Fruit fly (Drosophila melanogaster): ENCODE measurements around the gene CG3397.

dm6 chr3R:11992934-11993670, 8.8 kb upstream of the CG3397 start, which contains the start of gene mfas:
- TF ChIP-seq CG8159 (tag; optimal IDR thresholded peaks at IDR 0.05), result no peak
- TF ChIP-seq EcR (GFP tag; optimal IDR thresholded peaks at IDR 0.05), result peak; percentile 58
- no peak for TF ChIP-seq CG15710 (tag; optimal IDR thresholded peaks at IDR 0.05)
- no peak; the same call in 1 of the 2 replicates for TF ChIP-seq Ets98B (GFP tag; IDR thresholded peaks at IDR 0.05)
- no peak for TF ChIP-seq D1 (tag; optimal IDR thresholded peaks at IDR 0.05)
- TF ChIP-seq CG8301 (tag; optimal IDR thresholded peaks at IDR 0.05), result no peak
- 0 out of 3 replicates have a peak, but pooled peaks have one; percentile 38 for TF ChIP-seq CG4496 (GFP tag; IDR thresholded peaks at IDR 0.05)

Data from whole organism, pupa.